Worm (Caenorhabditis elegans) whole organism, L4 larva: ENCODE results near the gene srd-55.

Experiments used
- ama-1 ChIP-seq: fragments of 150-350 bp; optimal IDR thresholded peaks from 2 replicates; lab custom pipeline; 2014; ENCODE audit warnings: inconsistent platforms, mixed read lengths
- skn-1 ChIP-seq: fragments of 150-350 bp; optimal IDR thresholded peaks from 2 replicates; lab custom pipeline; 2014; ENCODE audit warnings: missing biosample characterization, missing genetic modification characterization

ce11 chrII:7393393-7393792, 14.9 kb upstream of the srd-55 start:
- TF ChIP-seq ama-1 (lab: Kevin White, UChicago) (no peak), skn-1 (tag; lab: Kevin White, UChicago) (no peak)
